Worm (Caenorhabditis elegans) whole organism, L4 larva: ENCODE data around the gene F31E9.6.

ENCODE experiments used
- ZK337.2 ChIP-seq: fragments of 200-800 bp; sonication (Bioruptor generic); IDR thresholded peaks from 2 replicates; pipeline ENCODE4 v1.3.6; 2022; ENCODE audit warnings: missing genetic modification reagents, missing genetic modification characterization, missing compliant biosample characterization
- ama-1 ChIP-seq: fragments of 150-350 bp; optimal IDR thresholded peaks from 2 replicates; lab custom pipeline; 2014; ENCODE audit warnings: inconsistent platforms, mixed read lengths
- attf-4 ChIP-seq: sonication (generic microtip); optimal IDR thresholded peaks from 3 replicates; lab custom pipeline; 2017; ENCODE audit warnings: missing biosample characterization, missing genetic modification characterization
- madf-9 ChIP-seq: fragments of 200-800 bp; sonication (Bioruptor generic); conservative IDR thresholded peaks from 2 replicates; pipeline ENCODE4 v1.3.6; 2022; ENCODE audit warnings: missing genetic modification reagents, missing genetic modification characterization, missing compliant biosample characterization
- mep-1 ChIP-seq: fragments of 150-350 bp; sonication (generic microtip); optimal IDR thresholded peaks from 3 replicates; lab custom pipeline; 2014; ENCODE audit warnings: missing biosample characterization, missing genetic modification characterization
- nhr-6 ChIP-seq: fragments of 150-350 bp; optimal IDR thresholded peaks from 2 replicates; lab custom pipeline; 2014; ENCODE audit warnings: missing biosample characterization, missing genetic modification characterization
- tra-1 ChIP-seq: fragments of 200-800 bp; sonication (Bioruptor generic); IDR thresholded peaks from 2 replicates; pipeline ENCODE4 v1.3.6; 2022; ENCODE audit warnings: missing genetic modification reagents, missing genetic modification characterization, missing compliant biosample characterization
- zag-1 ChIP-seq: fragments of 150-350 bp; optimal IDR thresholded peaks from 2 replicates; lab custom pipeline; 2014; ENCODE audit warnings: missing biosample characterization, missing genetic modification characterization

DNA sequence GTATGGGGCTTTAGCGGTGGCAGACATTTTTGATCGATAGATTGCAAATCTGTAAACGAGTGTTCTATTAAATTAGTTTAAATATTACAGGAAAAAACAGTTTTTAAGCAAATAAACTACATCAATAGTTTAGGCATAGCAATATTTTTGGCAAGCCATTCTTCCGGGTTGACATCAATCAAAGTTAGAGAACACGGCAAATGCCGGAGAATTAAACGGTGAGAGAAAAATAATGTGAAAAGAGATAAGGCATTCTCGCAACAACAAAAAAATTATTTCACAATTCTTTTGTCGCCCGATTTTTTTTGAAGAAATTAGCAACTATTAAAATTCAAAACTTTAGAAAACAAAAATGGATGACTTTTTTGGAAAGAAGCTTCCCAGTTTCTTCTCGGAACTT, 29.9 kb upstream of the F31E9.6 start, which contains the start of the genes fbxa-188 and fbxa-189:
- TF ChIP-seq ZK337.2 (no peak), zag-1 (no peak), madf-9 (GFP tag; lab: Robert Waterston, UW) (no peak), mep-1 (tag; lab: Kevin White, UChicago) (no peak), attf-4 (tag; lab: Kevin White, UChicago) (no peak), tra-1 (GFP tag; lab: Robert Waterston, UW) (no peak), ama-1 (lab: Kevin White, UChicago) (no peak), nhr-6 (tag; lab: Kevin White, UChicago) (no peak)
